Fruit fly (Drosophila melanogaster) whole organism, adult: ENCODE data around the gene CG45060.

Source experiments
- CG11617 ChIP-seq: fragments of 200-800 bp; sonication (Bioruptor generic); optimal IDR thresholded peaks from 2 replicates; lab custom pipeline; 2017; ENCODE audit warnings: mild to moderate bottlenecking, missing biosample characterization, missing genetic modification reagents, missing genetic modification characterization
- CG12768 ChIP-seq: fragments of 200-800 bp; sonication (Bioruptor generic); optimal IDR thresholded peaks from 2 replicates; lab custom pipeline; 2017; ENCODE audit warnings: missing biosample characterization, missing genetic modification characterization, mild to moderate bottlenecking, moderate library complexity, missing genetic modification reagents
- CG14711 ChIP-seq: fragments of 200-800 bp; sonication (Bioruptor generic); optimal IDR thresholded peaks from 2 replicates; lab custom pipeline; 2018; ENCODE audit warnings: missing biosample characterization, mild to moderate bottlenecking, missing genetic modification characterization, moderate library complexity
- CG1620 ChIP-seq: fragments of 200-800 bp; sonication (Bioruptor generic); optimal IDR thresholded peaks from 2 replicates; lab custom pipeline; 2016; ENCODE audit warnings: missing biosample characterization, missing genetic modification characterization
- CG33017 ChIP-seq: fragments of 200-800 bp; sonication (Bioruptor generic); optimal IDR thresholded peaks from 2 replicates; lab custom pipeline; 2018; ENCODE audit warnings: missing biosample characterization, mild to moderate bottlenecking, missing genetic modification characterization, moderate library complexity
- CG5204 ChIP-seq: fragments of 200-800 bp; sonication (Bioruptor generic); optimal IDR thresholded peaks from 2 replicates; lab custom pipeline; 2016; ENCODE audit warnings: missing biosample characterization, missing genetic modification characterization
- CG7045 ChIP-seq: fragments of 200-800 bp; sonication (Bioruptor generic); optimal IDR thresholded peaks from 2 replicates; lab custom pipeline; 2017; ENCODE audit warnings: missing biosample characterization, mild to moderate bottlenecking, missing genetic modification characterization
- CG7101 ChIP-seq: fragments of 200-800 bp; sonication (Bioruptor generic); optimal IDR thresholded peaks from 2 replicates; lab custom pipeline; 2018; ENCODE audit warnings: missing biosample characterization, mild to moderate bottlenecking, missing genetic modification characterization, moderate library complexity
- Clk ChIP-seq: fragments of 200-800 bp; sonication (Bioruptor generic); optimal IDR thresholded peaks from 2 replicates; lab custom pipeline; 2017; ENCODE audit warnings: missing biosample characterization, missing genetic modification characterization
- Crg-1 ChIP-seq: fragments of 200-800 bp; sonication (Bioruptor generic); optimal IDR thresholded peaks from 2 replicates; lab custom pipeline; 2016; ENCODE audit warnings: missing biosample characterization, missing genetic modification characterization
- Hr96 ChIP-seq: fragments of 200-800 bp; sonication (Bioruptor generic); optimal IDR thresholded peaks from 2 replicates; lab custom pipeline; 2016; ENCODE audit warnings: missing biosample characterization, missing genetic modification characterization
- Mnt ChIP-seq: fragments of 200-800 bp; sonication (Bioruptor generic); optimal IDR thresholded peaks from 2 replicates; lab custom pipeline; 2016; ENCODE audit warnings: missing biosample characterization, mild to moderate bottlenecking, missing genetic modification characterization
- bab1 ChIP-seq: fragments of 200-800 bp; sonication (Bioruptor generic); optimal IDR thresholded peaks from 3 replicates; lab custom pipeline; 2019; ENCODE audit warnings: missing biosample characterization, mild to moderate bottlenecking, missing genetic modification characterization, moderate library complexity
- cic ChIP-seq: fragments of 200-800 bp; sonication (Bioruptor generic); optimal IDR thresholded peaks from 2 replicates; lab custom pipeline; 2017; ENCODE audit warnings: missing biosample characterization, mild to moderate bottlenecking, missing genetic modification characterization, moderate library complexity
- cnc ChIP-seq, 2 experiments: fragments of >200 bp; optimal IDR thresholded peaks; 2 replicates each; lab custom pipeline; 2017
- kay ChIP-seq: fragments of 200-800 bp; sonication (Bioruptor generic); peaks from one replicate; lab custom pipeline; 2016; ENCODE audit warnings: missing biosample characterization, missing genetic modification characterization, borderline replicate concordance
- ovo ChIP-seq: fragments of 200-800 bp; sonication (Bioruptor generic); optimal IDR thresholded peaks from 2 replicates; lab custom pipeline; 2016; ENCODE audit warnings: missing biosample characterization, missing genetic modification characterization
- pad ChIP-seq: fragments of 200-800 bp; sonication (Bioruptor generic); optimal IDR thresholded peaks from 3 replicates; lab custom pipeline; 2017; ENCODE audit warnings: missing biosample characterization, missing genetic modification characterization, mild to moderate bottlenecking, moderate library complexity, missing genetic modification reagents
- tj ChIP-seq: fragments of 200-800 bp; sonication (Bioruptor generic); optimal IDR thresholded peaks from 3 replicates; lab custom pipeline; 2017; ENCODE audit warnings: missing biosample characterization, mild to moderate bottlenecking, missing genetic modification characterization, moderate library complexity
- toe ChIP-seq: fragments of 200-800 bp; sonication (Bioruptor generic); optimal IDR thresholded peaks from 2 replicates; lab custom pipeline; 2016; ENCODE audit warnings: missing biosample characterization, missing genetic modification characterization

The CG45060 gene

dm6 chrX:9889686-9890085, 21.3 kb upstream of the CG45060 start:
- TF ChIP-seq cnc (optimal IDR thresholded peaks at IDR 0.05; lab: Kevin White, UChicago) (no peak), Hr96 (GFP tag; lab: Kevin White, UChicago) (no peak), CG33017 (tag; lab: Kevin White, UChicago) (no peak), ovo (no peak), pad (no peak), Clk (GFP tag; lab: Kevin White, UChicago) (no peak), cic (GFP tag; lab: Kevin White, UChicago) (no peak), tj (GFP tag; lab: Kevin White, UChicago) (no peak), kay (GFP tag; lab: Kevin White, UChicago) (no peak), CG7101 (tag; lab: Kevin White, UChicago) (no peak), CG1620 (GFP tag; lab: Kevin White, UChicago) (no peak), CG5204 (GFP tag; lab: Kevin White, UChicago) (no peak), CG11617 (GFP tag; lab: Kevin White, UChicago) (no peak), toe (GFP tag; lab: Kevin White, UChicago) (no peak), Crg-1 (GFP tag; lab: Kevin White, UChicago) (no peak), CG14711 (tag; lab: Kevin White, UChicago) (no peak)

DNA sequence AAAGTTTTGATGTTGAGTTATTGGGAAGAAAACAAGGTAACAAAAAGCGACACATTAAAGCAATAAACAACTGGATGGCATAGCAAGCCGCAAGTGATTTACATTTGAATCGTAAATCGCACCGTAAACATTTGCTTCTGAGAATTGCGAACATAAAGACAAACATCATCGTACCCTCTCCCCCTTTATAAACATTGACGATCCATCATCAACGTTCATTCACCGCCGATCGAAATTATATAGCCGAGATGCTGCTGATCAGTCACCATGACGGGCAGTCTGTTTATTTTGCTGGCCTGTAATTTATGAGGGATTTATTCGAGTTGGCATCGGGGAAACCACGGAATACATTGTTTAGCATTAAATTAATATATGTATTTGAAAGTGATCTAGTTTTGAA, 17.0 kb upstream of the CG45060 start:
- TF ChIP-seq CG5204 (GFP tag; lab: Kevin White, UChicago), result no peak
- no peak for TF ChIP-seq toe (GFP tag; lab: Kevin White, UChicago)
- TF ChIP-seq tj (GFP tag; lab: Kevin White, UChicago), result no peak
- no peak for TF ChIP-seq kay (GFP tag; lab: Kevin White, UChicago)
- TF ChIP-seq ovo, result no peak
- no peak for TF ChIP-seq bab1 (GFP tag; lab: Kevin White, UChicago)
- TF ChIP-seq CG14711 (tag; lab: Kevin White, UChicago), result no peak
- TF ChIP-seq CG11617 (GFP tag; lab: Kevin White, UChicago), result no peak
- no peak for TF ChIP-seq Hr96 (GFP tag; lab: Kevin White, UChicago)

DNA sequence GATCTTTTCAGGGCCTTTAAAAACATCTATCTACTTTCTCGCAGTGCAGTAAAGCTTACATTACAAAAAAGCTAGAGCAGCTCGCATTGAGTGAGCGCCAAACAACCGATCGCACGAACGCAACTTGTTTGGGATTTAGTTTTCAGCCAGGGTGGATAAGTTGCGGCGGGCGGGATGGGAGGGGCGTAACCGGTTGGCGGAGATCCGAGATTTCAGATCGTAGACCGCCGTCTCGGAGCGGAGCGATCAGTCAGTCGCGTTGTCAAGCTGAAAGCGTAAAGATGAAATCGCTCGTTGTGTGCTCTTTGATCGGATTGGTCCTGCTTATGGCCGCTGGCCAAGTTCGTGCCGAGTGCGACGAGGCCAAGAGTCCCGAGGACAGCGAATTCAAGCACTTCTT, 15.9 kb upstream of the CG45060 start, which contains the start of gene CG9691:
TSS of gene CG9691 (plus strand) at position 222 of the 400 bp plus-strand sequence.
- TF ChIP-seq Mnt (GFP tag; lab: Kevin White, UChicago), result no peak
- no peak for TF ChIP-seq cic (GFP tag; lab: Kevin White, UChicago)
- TF ChIP-seq pad, result no peak
- no peak for TF ChIP-seq Crg-1 (GFP tag; lab: Kevin White, UChicago)

DNA sequence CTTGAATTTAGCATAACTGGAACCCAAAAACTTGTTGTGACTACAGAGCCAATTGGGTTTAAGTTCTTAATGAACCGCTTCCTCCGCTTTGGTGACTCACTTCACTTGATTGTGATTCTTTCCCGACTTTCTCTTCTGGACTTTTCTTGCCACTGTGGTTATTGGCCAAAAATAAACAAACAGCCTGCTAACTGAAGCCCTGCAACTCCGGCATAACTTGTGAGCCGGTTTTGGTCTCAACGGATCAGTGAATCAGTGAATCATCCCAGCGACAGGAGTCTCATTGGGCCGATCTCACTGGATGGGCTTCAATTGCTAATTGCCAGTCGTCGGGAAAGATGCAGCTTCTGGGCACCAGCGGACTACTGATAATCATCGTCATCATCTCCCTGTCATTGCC, 14.5 kb upstream of the CG45060 start:
- TF ChIP-seq CG11617 (GFP tag; lab: Kevin White, UChicago) (no peak), CG14711 (tag; lab: Kevin White, UChicago) (no peak), Clk (GFP tag; lab: Kevin White, UChicago) (no peak), ovo (no peak), pad (no peak)

- TF ChIP-seq tj (GFP tag; lab: Kevin White, UChicago), result no peak
- no peak for TF ChIP-seq CG14711 (tag; lab: Kevin White, UChicago)
- no peak for TF ChIP-seq Crg-1 (GFP tag; lab: Kevin White, UChicago)
- TF ChIP-seq ovo, result no peak
- no peak for TF ChIP-seq pad
- no peak for TF ChIP-seq Clk (GFP tag; lab: Kevin White, UChicago)
- no peak for TF ChIP-seq Hr96 (GFP tag; lab: Kevin White, UChicago)
- TF ChIP-seq bab1 (GFP tag; lab: Kevin White, UChicago), result no peak
These were observed 13.4 kb upstream of the CG45060 start, which contains the start of gene CG9689 for dm6 chrX:9881746-9882145. TSS of gene CG9689 (plus strand) at chrX:9881953.

DNA sequence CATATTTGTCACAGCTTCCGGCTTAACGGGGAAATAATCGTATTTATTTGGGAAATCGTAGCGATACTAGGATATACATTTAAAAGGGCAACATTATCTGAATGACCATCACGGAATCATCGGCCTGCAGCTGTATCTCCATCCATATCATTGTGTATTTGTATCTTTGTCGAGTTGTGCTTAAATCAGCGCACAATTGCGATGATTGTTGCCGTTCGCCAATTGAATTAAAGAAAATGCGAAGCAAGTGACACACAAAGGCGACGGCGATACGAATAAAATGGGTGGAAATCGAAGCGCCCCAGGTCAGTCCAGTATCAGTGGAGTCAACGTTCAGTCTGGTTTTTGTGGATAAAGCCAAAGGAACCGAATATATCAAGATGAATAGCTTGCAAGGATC, 11.2 kb upstream of the CG45060 start, which contains the start of gene CG9686:
TSS of gene CG9686 (plus strand) at position 301 of the 400 bp plus-strand sequence.
- TF ChIP-seq bab1 (GFP tag; lab: Kevin White, UChicago), result no peak
- no peak for TF ChIP-seq CG11617 (GFP tag; lab: Kevin White, UChicago)
- no peak for TF ChIP-seq CG33017 (tag; lab: Kevin White, UChicago)
- no peak for TF ChIP-seq Mnt (GFP tag; lab: Kevin White, UChicago)
- no peak for TF ChIP-seq CG7101 (tag; lab: Kevin White, UChicago)
- TF ChIP-seq CG14711 (tag; lab: Kevin White, UChicago), result no peak
- TF ChIP-seq kay (GFP tag; lab: Kevin White, UChicago), result no peak
- TF ChIP-seq ovo, result no peak
- TF ChIP-seq CG7045, result no peak
- TF ChIP-seq CG1620 (GFP tag; lab: Kevin White, UChicago), result no peak
- no peak for TF ChIP-seq Crg-1 (GFP tag; lab: Kevin White, UChicago)
- no peak for TF ChIP-seq cnc (optimal IDR thresholded peaks at IDR 0.05; lab: Kevin White, UChicago)
- no peak for TF ChIP-seq CG12768 (GFP tag; lab: Kevin White, UChicago)
- TF ChIP-seq Hr96 (GFP tag; lab: Kevin White, UChicago), result no peak
- no peak for TF ChIP-seq tj (GFP tag; lab: Kevin White, UChicago)

DNA sequence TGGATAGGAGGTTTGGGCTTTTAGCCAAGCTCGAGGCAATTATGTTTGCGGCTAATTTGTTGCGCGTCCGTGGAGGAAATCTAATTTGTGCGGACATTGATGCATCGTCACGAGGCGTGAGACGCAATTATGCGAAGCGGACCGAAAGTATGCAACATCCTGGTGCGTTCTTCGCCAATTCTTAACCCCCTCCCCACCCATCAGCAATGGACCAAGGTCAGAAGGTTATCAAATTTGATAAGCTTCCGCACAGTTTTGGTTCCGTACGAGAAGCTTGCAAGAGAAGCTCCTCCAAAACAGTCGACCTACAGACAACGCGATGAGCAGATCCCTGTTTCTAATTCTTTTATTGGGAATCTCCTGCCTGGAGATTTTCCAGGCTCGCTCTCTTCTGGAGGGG, 9.8 kb upstream of the CG45060 start, which contains the start of gene CG1468:
TSS of gene CG1468 (plus strand) at position 298 of the 400 bp plus-strand sequence.
- TF ChIP-seq ovo (no peak), Hr96 (GFP tag; lab: Kevin White, UChicago) (no peak), cic (GFP tag; lab: Kevin White, UChicago) (no peak), CG12768 (GFP tag; lab: Kevin White, UChicago) (no peak), bab1 (GFP tag; lab: Kevin White, UChicago) (no peak), CG7045 (no peak), CG1620 (GFP tag; lab: Kevin White, UChicago) (no peak)
